Worm (Caenorhabditis elegans) whole organism, early embryonic: ENCODE measurements around the gene C14F11.7.

Source experiments
- B0310.2 ChIP-seq: sonication (generic microtip); optimal IDR thresholded peaks from 2 replicates; lab custom pipeline; 2016; ENCODE audit warnings: mild to moderate bottlenecking, missing genetic modification characterization, missing compliant biosample characterization
- F13C5.2 ChIP-seq: sonication (generic microtip); optimal IDR thresholded peaks from 2 replicates; lab custom pipeline; 2017; ENCODE audit warnings: mild to moderate bottlenecking, missing genetic modification characterization, inconsistent platforms, missing compliant biosample characterization
- aly-1 ChIP-seq: sonication (generic microtip); optimal IDR thresholded peaks from 2 replicates; lab custom pipeline; 2016; ENCODE audit warnings: missing genetic modification characterization, missing compliant biosample characterization
- ama-1 ChIP-seq: fragments of 150-350 bp; optimal IDR thresholded peaks from 2 replicates; lab custom pipeline; 2014
- ceh-13 ChIP-seq: fragments of 200-800 bp; sonication (Bioruptor generic); optimal IDR thresholded peaks from 2 replicates; lab custom pipeline; 2018; ENCODE audit warnings: mild to moderate bottlenecking, missing genetic modification characterization, missing compliant biosample characterization
- ceh-36 ChIP-seq: sonication (generic microtip); optimal IDR thresholded peaks from 2 replicates; lab custom pipeline; 2016; ENCODE audit warnings: missing genetic modification characterization, inconsistent platforms, missing compliant biosample characterization
- ets-7 ChIP-seq: sonication (generic microtip); optimal IDR thresholded peaks from 2 replicates; lab custom pipeline; 2016; ENCODE audit warnings: missing genotype, missing genetic modification characterization, missing compliant biosample characterization
- flt-1 ChIP-seq: fragments of 200-800 bp; sonication (Bioruptor generic); IDR thresholded peaks from 2 replicates; pipeline ENCODE4 v1.3.6; 2022; ENCODE audit warnings: missing genetic modification characterization, missing compliant biosample characterization
- hmbx-1 ChIP-seq: sonication (generic microtip); optimal IDR thresholded peaks from 2 replicates; lab custom pipeline; 2016; ENCODE audit warnings: mild to moderate bottlenecking, missing genetic modification characterization, missing compliant biosample characterization
- hmg-4 ChIP-seq: fragments of 200-800 bp; sonication (Bioruptor generic); optimal IDR thresholded peaks from 2 replicates; lab custom pipeline; 2018; ENCODE audit warnings: mild to moderate bottlenecking, missing genetic modification characterization, missing compliant biosample characterization
- hnd-1 ChIP-seq: sonication (generic microtip); optimal IDR thresholded peaks from 2 replicates; lab custom pipeline; 2016; ENCODE audit warnings: missing genetic modification characterization, missing compliant biosample characterization
- pes-1 ChIP-seq: fragments of 200-800 bp; sonication (Bioruptor generic); IDR thresholded peaks from 2 replicates; pipeline ENCODE4 v1.3.6; 2022; ENCODE audit warnings: missing genetic modification reagents, missing genetic modification characterization, missing compliant biosample characterization
- scrt-1 ChIP-seq: fragments of 200-800 bp; sonication (Bioruptor generic); IDR thresholded peaks from 2 replicates; pipeline ENCODE4 v1.3.6; 2022; ENCODE audit warnings: missing genetic modification characterization, missing compliant biosample characterization
- sea-1 ChIP-seq: fragments of 200-800 bp; sonication (Bioruptor generic); conservative IDR thresholded peaks from 2 replicates; pipeline ENCODE4 v1.3.6; 2022; ENCODE audit warnings: missing genetic modification characterization, missing compliant biosample characterization
- tbx-11 ChIP-seq: fragments of 200-800 bp; sonication (Bioruptor generic); IDR thresholded peaks from 2 replicates; pipeline ENCODE4 v1.3.6; 2022; ENCODE audit warnings: missing genetic modification characterization, missing compliant biosample characterization
- tbx-37 ChIP-seq: fragments of 200-800 bp; sonication (Bioruptor generic); conservative IDR thresholded peaks from 2 replicates; pipeline ENCODE4 v1.3.6; 2022; ENCODE audit warnings: missing genetic modification reagents, missing genetic modification characterization, missing compliant biosample characterization
- tra-4 ChIP-seq: sonication (generic microtip); optimal IDR thresholded peaks from 2 replicates; lab custom pipeline; 2017; ENCODE audit warnings: missing genetic modification characterization, missing compliant biosample characterization

C14F11.7 gene

ce11 chrX:6206305-6206704 lies 2.1 kb downstream of the C14F11.7 start, which contains the start of gene mtp-18:
Gene mtp-18, minus strand, starts transcription at chrX:6206405.
- TF ChIP-seq ceh-36 (tag; lab: Kevin White, UChicago), result no peak
- TF ChIP-seq scrt-1 (GFP tag; lab: Robert Waterston, UW), result no peak
- TF ChIP-seq aly-1 (tag; lab: Kevin White, UChicago), result no peak
- no peak for TF ChIP-seq hmg-4 (GFP tag; lab: Kevin White, UChicago)
- no peak for TF ChIP-seq pes-1
- TF ChIP-seq ceh-13 (GFP tag; lab: Kevin White, UChicago), result no peak
- TF ChIP-seq F13C5.2 (tag; lab: Kevin White, UChicago), result no peak
- no peak for TF ChIP-seq flt-1 (GFP tag; lab: Robert Waterston, UW)
- TF ChIP-seq tbx-11 (GFP tag; lab: Robert Waterston, UW), result no peak
- TF ChIP-seq tra-4 (tag; lab: Kevin White, UChicago), result no peak
- no peak for TF ChIP-seq sea-1 (GFP tag; lab: Robert Waterston, UW)
- TF ChIP-seq tbx-37, result no peak
- no peak for TF ChIP-seq ama-1
- no peak for TF ChIP-seq hmbx-1 (tag; lab: Kevin White, UChicago)
- TF ChIP-seq B0310.2 (tag; lab: Kevin White, UChicago), result no peak
- TF ChIP-seq ets-7 (tag; lab: Kevin White, UChicago), result no peak
- no peak for TF ChIP-seq hnd-1 (tag; lab: Kevin White, UChicago)

ce11 chrX:6205325-6205724 lies 3.0 kb downstream of the C14F11.7 start:
- TF ChIP-seq hnd-1 (tag; lab: Kevin White, UChicago), result no peak
- no peak for TF ChIP-seq B0310.2 (tag; lab: Kevin White, UChicago)
- TF ChIP-seq tbx-11 (GFP tag; lab: Robert Waterston, UW), result no peak
- TF ChIP-seq hmg-4 (GFP tag; lab: Kevin White, UChicago), result no peak
- TF ChIP-seq ceh-36 (tag; lab: Kevin White, UChicago), result no peak
- TF ChIP-seq tra-4 (tag; lab: Kevin White, UChicago), result no peak
- no peak for TF ChIP-seq ceh-13 (GFP tag; lab: Kevin White, UChicago)
- no peak for TF ChIP-seq hmbx-1 (tag; lab: Kevin White, UChicago)
- no peak for TF ChIP-seq aly-1 (tag; lab: Kevin White, UChicago)
- no peak for TF ChIP-seq ets-7 (tag; lab: Kevin White, UChicago)
- TF ChIP-seq flt-1 (GFP tag; lab: Robert Waterston, UW), result no peak
- no peak for TF ChIP-seq sea-1 (GFP tag; lab: Robert Waterston, UW)
- no peak for TF ChIP-seq ama-1
- TF ChIP-seq F13C5.2 (tag; lab: Kevin White, UChicago), result no peak
- TF ChIP-seq tbx-37, result no peak
- no peak for TF ChIP-seq pes-1
- no peak for TF ChIP-seq scrt-1 (GFP tag; lab: Robert Waterston, UW)

ce11 chrX:6204696-6205232 lies 3.6 kb downstream of the C14F11.7 start, which contains the start of gene bca-1:
Gene bca-1, minus strand, starts transcription at chrX:6204746.
- TF ChIP-seq flt-1 (GFP tag; lab: Robert Waterston, UW) (no peak), scrt-1 (GFP tag; lab: Robert Waterston, UW) (no peak)

ce11 chrX:6203315-6203714 lies 5.0 kb downstream of the C14F11.7 start:
- TF ChIP-seq aly-1 (tag; lab: Kevin White, UChicago), result no peak
- TF ChIP-seq hmg-4 (GFP tag; lab: Kevin White, UChicago), result no peak
- TF ChIP-seq sea-1 (GFP tag; lab: Robert Waterston, UW), result no peak
- no peak for TF ChIP-seq B0310.2 (tag; lab: Kevin White, UChicago)
- TF ChIP-seq F13C5.2 (tag; lab: Kevin White, UChicago), result no peak

ce11 chrX:6202809-6203208 lies 5.6 kb downstream of the C14F11.7 start:
- TF ChIP-seq flt-1 (GFP tag; lab: Robert Waterston, UW), result no peak

- no peak for TF ChIP-seq hmg-4 (GFP tag; lab: Kevin White, UChicago)
- no peak for TF ChIP-seq tbx-37
- no peak for TF ChIP-seq ceh-36 (tag; lab: Kevin White, UChicago)
- no peak for TF ChIP-seq B0310.2 (tag; lab: Kevin White, UChicago)
- no peak for TF ChIP-seq aly-1 (tag; lab: Kevin White, UChicago)
- TF ChIP-seq ama-1, result no peak
- no peak for TF ChIP-seq scrt-1 (GFP tag; lab: Robert Waterston, UW)
- no peak for TF ChIP-seq hmbx-1 (tag; lab: Kevin White, UChicago)
- TF ChIP-seq ets-7 (tag; lab: Kevin White, UChicago), result no peak
- no peak for TF ChIP-seq F13C5.2 (tag; lab: Kevin White, UChicago)
- no peak for TF ChIP-seq sea-1 (GFP tag; lab: Robert Waterston, UW)
- no peak for TF ChIP-seq flt-1 (GFP tag; lab: Robert Waterston, UW)
- no peak for TF ChIP-seq hnd-1 (tag; lab: Kevin White, UChicago)
- no peak for TF ChIP-seq ceh-13 (GFP tag; lab: Kevin White, UChicago)
- TF ChIP-seq tbx-11 (GFP tag; lab: Robert Waterston, UW), result no peak
Measured at ce11 chrX:6201542-6201941, 6.8 kb downstream of the C14F11.7 start.

ce11 chrX:6196627-6197026 lies 11.7 kb downstream of the C14F11.7 start, which contains the start of gene daf-9:
Gene daf-9, plus strand, starts transcription at chrX:6196927.
- TF ChIP-seq hmbx-1 (tag; lab: Kevin White, UChicago) (no peak), tbx-37 (no peak), pes-1 (no peak), ama-1 (no peak), B0310.2 (tag; lab: Kevin White, UChicago) (no peak), hmg-4 (GFP tag; lab: Kevin White, UChicago) (no peak), hnd-1 (tag; lab: Kevin White, UChicago) (no peak), ceh-36 (tag; lab: Kevin White, UChicago) (no peak), ceh-13 (GFP tag; lab: Kevin White, UChicago) (no peak), flt-1 (GFP tag; lab: Robert Waterston, UW) (no peak), scrt-1 (GFP tag; lab: Robert Waterston, UW) (no peak), tbx-11 (GFP tag; lab: Robert Waterston, UW) (no peak), ets-7 (tag; lab: Kevin White, UChicago) (no peak), aly-1 (tag; lab: Kevin White, UChicago) (no peak), tra-4 (tag; lab: Kevin White, UChicago) (no peak), sea-1 (GFP tag; lab: Robert Waterston, UW) (no peak), F13C5.2 (tag; lab: Kevin White, UChicago) (no peak)
